Worm (Caenorhabditis elegans) whole organism, L4 larva: ENCODE results near the gene smoc-1.

ENCODE experiments used
- ZK337.2 ChIP-seq: fragments of 200-800 bp; sonication (Bioruptor generic); IDR thresholded peaks from 2 replicates; pipeline ENCODE4 v1.3.6; 2022; ENCODE audit warnings: missing genetic modification reagents, missing genetic modification characterization, missing compliant biosample characterization
- arid-1 ChIP-seq: fragments of 200-800 bp; sonication (Bioruptor generic); conservative IDR thresholded peaks from 2 replicates; pipeline ENCODE4 v1.3.6; 2022; ENCODE audit warnings: missing genetic modification reagents, missing genetic modification characterization, missing compliant biosample characterization
- attf-4 ChIP-seq: sonication (generic microtip); optimal IDR thresholded peaks from 3 replicates; lab custom pipeline; 2017; ENCODE audit warnings: missing biosample characterization, missing genetic modification characterization
- ceh-20 ChIP-seq: fragments of 200-800 bp; sonication (Bioruptor generic); IDR thresholded peaks from 2 replicates; pipeline ENCODE4 v1.3.6; 2022; ENCODE audit warnings: missing genetic modification reagents, missing genetic modification characterization, missing compliant biosample characterization
- ceh-62 ChIP-seq: sonication (generic microtip); optimal IDR thresholded peaks from 2 replicates; lab custom pipeline; 2017; ENCODE audit warnings: missing biosample characterization, missing genetic modification characterization
- cey-2 ChIP-seq: sonication (generic microtip); optimal IDR thresholded peaks from 3 replicates; lab custom pipeline; 2017; ENCODE audit warnings: missing genetic modification characterization, mild to moderate bottlenecking, missing compliant biosample characterization, antibody characterized with exemption, borderline replicate concordance; ENCODE audit not compliant: insufficient read depth
- ctbp-1 ChIP-seq: fragments of 200-800 bp; sonication (Bioruptor generic); IDR thresholded peaks from 2 replicates; pipeline ENCODE4 v1.3.6; 2022; ENCODE audit warnings: missing genetic modification reagents, missing genetic modification characterization, missing compliant biosample characterization
- daf-19 ChIP-seq: fragments of 200-800 bp; sonication (Bioruptor generic); conservative IDR thresholded peaks from 2 replicates; pipeline ENCODE4 v1.3.6; 2022; ENCODE audit warnings: missing genetic modification characterization, missing compliant biosample characterization
- daf-8 ChIP-seq: fragments of 200-800 bp; sonication (Bioruptor generic); IDR thresholded peaks from 2 replicates; pipeline ENCODE4 v1.3.6; 2022; ENCODE audit warnings: missing genetic modification characterization, missing compliant biosample characterization
- dmd-6 ChIP-seq: fragments of 200-800 bp; sonication (Bioruptor generic); IDR thresholded peaks from 2 replicates; pipeline ENCODE4 v1.3.6; 2022; ENCODE audit warnings: missing genetic modification reagents, missing genetic modification characterization, missing compliant biosample characterization
- dve-1 ChIP-seq: sonication (generic microtip); optimal IDR thresholded peaks from 2 replicates; lab custom pipeline; 2017; ENCODE audit warnings: antibody characterized with exemption, mild to moderate bottlenecking, missing genetic modification characterization, missing compliant biosample characterization; ENCODE audit not compliant: insufficient read depth
- egl-43 ChIP-seq: fragments of 200-800 bp; sonication (Bioruptor generic); IDR thresholded peaks from 2 replicates; pipeline ENCODE4 v1.3.6; 2022; ENCODE audit warnings: missing genetic modification reagents, missing genetic modification characterization, missing compliant biosample characterization
- gei-8 ChIP-seq: fragments of 200-800 bp; sonication (Bioruptor generic); optimal IDR thresholded peaks from 2 replicates; lab custom pipeline; 2018; ENCODE audit warnings: mild to moderate bottlenecking, missing genetic modification characterization, missing compliant biosample characterization
- hlh-30 ChIP-seq: sonication (generic microtip); optimal IDR thresholded peaks from 2 replicates; lab custom pipeline; 2017; ENCODE audit warnings: antibody characterized with exemption, mild to moderate bottlenecking, missing genetic modification characterization, missing compliant biosample characterization; ENCODE audit not compliant: insufficient read depth
- lin-13 ChIP-seq: fragments of 150-350 bp; optimal IDR thresholded peaks from 2 replicates; lab custom pipeline; 2014; ENCODE audit warnings: missing biosample characterization, missing genetic modification reagents, missing genetic modification characterization
- lin-39 ChIP-seq: fragments of 150-350 bp; optimal IDR thresholded peaks from 2 replicates; lab custom pipeline; 2014; ENCODE audit warnings: missing biosample characterization, missing genetic modification reagents, missing genetic modification characterization
- lir-3 ChIP-seq: sonication (generic microtip); optimal IDR thresholded peaks from 2 replicates; lab custom pipeline; 2016; ENCODE audit warnings: mild to moderate bottlenecking, missing genetic modification characterization, missing compliant biosample characterization
- lsy-2 ChIP-seq, 2 experiments: fragments of 150-350 bp in 1 of 2; sonication (generic microtip) in 1 of 2; optimal IDR thresholded peaks; 2 replicates each; lab custom pipeline; 2014 to 2017; ENCODE audit warnings: missing biosample characterization in 2 of 2, missing genetic modification characterization in 2 of 2
- mdl-1 ChIP-seq, 2 experiments: fragments of 150-350 bp in 1 of 2; sonication (generic microtip) in 1 of 2; optimal IDR thresholded peaks; 2 replicates each; lab custom pipeline; 2014 to 2017; ENCODE audit warnings: missing biosample characterization in 2 of 2, missing genetic modification characterization in 2 of 2
- mxl-3 ChIP-seq: fragments of 200-800 bp; sonication (Bioruptor generic); optimal IDR thresholded peaks from 2 replicates; lab custom pipeline; 2018; ENCODE audit warnings: mild to moderate bottlenecking, missing genetic modification characterization, missing compliant biosample characterization
- nhr-10 ChIP-seq: fragments of 150-350 bp; optimal IDR thresholded peaks from 2 replicates; lab custom pipeline; 2014; ENCODE audit warnings: missing biosample characterization, missing genetic modification characterization
- nhr-25 ChIP-seq: sonication (generic microtip); optimal IDR thresholded peaks from 2 replicates; lab custom pipeline; 2017; ENCODE audit warnings: missing genetic modification characterization, mild to moderate bottlenecking, missing compliant biosample characterization, antibody characterized with exemption, moderate library complexity, borderline replicate concordance; ENCODE audit not compliant: insufficient read depth
- nhr-28 ChIP-seq: fragments of 150-350 bp; optimal IDR thresholded peaks from 2 replicates; lab custom pipeline; 2014; ENCODE audit warnings: missing biosample characterization, missing genetic modification characterization
- nhr-48 ChIP-seq: sonication (generic microtip); optimal IDR thresholded peaks from 2 replicates; lab custom pipeline; 2016; ENCODE audit warnings: mild to moderate bottlenecking, missing genetic modification characterization, missing compliant biosample characterization
- rbr-2 ChIP-seq: sonication (generic microtip); optimal IDR thresholded peaks from 2 replicates; lab custom pipeline; 2016; ENCODE audit warnings: missing genotype, missing genetic modification characterization, missing compliant biosample characterization
- saeg-2 ChIP-seq: fragments of 200-800 bp; sonication (Bioruptor generic); IDR thresholded peaks from 2 replicates; pipeline ENCODE4 v1.3.6; 2022; ENCODE audit warnings: missing genetic modification reagents, missing genetic modification characterization, missing compliant biosample characterization
- sdz-12 ChIP-seq: fragments of 200-800 bp; sonication (Bioruptor generic); optimal IDR thresholded peaks from 2 replicates; lab custom pipeline; 2018; ENCODE audit warnings: mild to moderate bottlenecking, missing genetic modification characterization, missing compliant biosample characterization
- snpc-4 ChIP-seq: fragments of 150-350 bp; optimal IDR thresholded peaks from 2 replicates; lab custom pipeline; 2014; ENCODE audit warnings: missing biosample characterization, missing genetic modification characterization
- spr-3 ChIP-seq: fragments of 200-800 bp; sonication (Bioruptor generic); optimal IDR thresholded peaks from 2 replicates; lab custom pipeline; 2018; ENCODE audit warnings: mild to moderate bottlenecking, missing genetic modification characterization, missing compliant biosample characterization
- ztf-7 ChIP-seq: fragments of 150-350 bp; optimal IDR thresholded peaks from 2 replicates; lab custom pipeline; 2014; ENCODE audit warnings: missing biosample characterization, missing genetic modification characterization

smoc-1 gene

ce11 chrV:11802508-11802907 is 45.0 kb downstream of the smoc-1 start (continued):
- TF ChIP-seq nhr-48 (tag; lab: Kevin White, UChicago) (peak; percentile 98), nhr-28 (tag; lab: Kevin White, UChicago) (peak; percentile 86), daf-8 (no peak), sdz-12 (no peak), lir-3 (tag; lab: Kevin White, UChicago) (no peak), ZK337.2 (GFP tag; lab: Robert Waterston, UW) (no peak), rbr-2 (tag; lab: Kevin White, UChicago) (peak; percentile 6), dve-1 (tag; lab: Kevin White, UChicago) (peak; percentile 81), arid-1 (no peak), spr-3 (GFP tag; lab: Kevin White, UChicago) (no peak), lin-13 (no peak), egl-43 (GFP tag; lab: Robert Waterston, UW) (no peak), saeg-2 (GFP tag; lab: Robert Waterston, UW) (0 out of 2 replicates have a peak, but pooled peaks have one; percentile 24), attf-4 (tag; lab: Kevin White, UChicago) (no peak), hlh-30 (tag; lab: Kevin White, UChicago) (peak; percentile 69), ctbp-1 (GFP tag; lab: Robert Waterston, UW) (peak; percentile 45; the same call in 1 of the 2 replicates), dmd-6 (GFP tag; lab: Robert Waterston, UW) (peak; percentile 87), lin-39 (tag; lab: Kevin White, UChicago) (no peak)

- TF ChIP-seq arid-1: no peak
- no peak for TF ChIP-seq daf-19 (GFP tag; lab: Robert Waterston, UW)
- TF ChIP-seq nhr-25: peak; percentile 33
- TF ChIP-seq hlh-30 (tag; lab: Kevin White, UChicago): peak; percentile 72
- TF ChIP-seq dmd-6 (GFP tag; lab: Robert Waterston, UW): peak; percentile 70
- peak in 1 of 2 experiments; percentile 63 for TF ChIP-seq mdl-1 (tag; optimal IDR thresholded peaks at IDR 0.05; lab: Kevin White, UChicago)
- no peak for TF ChIP-seq ceh-62 (tag; lab: Kevin White, UChicago)
- peak; percentile 78 for TF ChIP-seq ztf-7 (tag; lab: Kevin White, UChicago)
- no peak for TF ChIP-seq mxl-3 (GFP tag; lab: Kevin White, UChicago)
- peak; percentile 8 for TF ChIP-seq nhr-48 (tag; lab: Kevin White, UChicago)
- TF ChIP-seq lsy-2 (tag; optimal IDR thresholded peaks at IDR 0.05; lab: Kevin White, UChicago): peak in 1 of 2 experiments; percentile 48
- TF ChIP-seq cey-2: peak; percentile 37
- TF ChIP-seq nhr-10: no peak
- peak; percentile 66; the same call in 1 of the 2 replicates for TF ChIP-seq ceh-20 (GFP tag; lab: Robert Waterston, UW)
- peak; percentile 55 for TF ChIP-seq gei-8 (GFP tag; lab: Kevin White, UChicago)
- no peak for TF ChIP-seq snpc-4 (tag; lab: Kevin White, UChicago)
- TF ChIP-seq nhr-28 (tag; lab: Kevin White, UChicago): peak; percentile 49
- peak; percentile 28 for TF ChIP-seq dve-1 (tag; lab: Kevin White, UChicago)
These were observed 46.1 kb downstream of the smoc-1 start for ce11 chrV:11803518-11803994.
